Worm (Caenorhabditis elegans) whole organism, L4 larva: ENCODE data around the gene ZK418.13.

Experiments used
- F37D6.2 ChIP-seq: sonication (generic microtip); optimal IDR thresholded peaks from 2 replicates; lab custom pipeline; 2016; ENCODE audit warnings: mild to moderate bottlenecking, missing genetic modification characterization, missing compliant biosample characterization
- F49E8.2 ChIP-seq: sonication (generic microtip); optimal IDR thresholded peaks from 2 replicates; lab custom pipeline; 2016; ENCODE audit warnings: missing compliant biosample characterization, mild to moderate bottlenecking, missing genetic modification characterization, borderline replicate concordance
- R02D3.7 ChIP-seq: fragments of 150-350 bp; sonication (generic microtip); optimal IDR thresholded peaks from 3 replicates; lab custom pipeline; 2014; ENCODE audit warnings: missing biosample characterization, missing genetic modification characterization
- ZK546.5 ChIP-seq, 2 experiments: sonication (generic microtip); optimal IDR thresholded peaks; 2 replicates each; lab custom pipeline; 2017; ENCODE audit warnings: missing biosample characterization in 2 of 2, missing genetic modification characterization in 2 of 2
- ces-1 ChIP-seq: fragments of 150-350 bp; sonication (generic microtip); optimal IDR thresholded peaks from 4 replicates; lab custom pipeline; 2014; ENCODE audit warnings: missing biosample characterization, missing genetic modification reagents, missing genetic modification characterization
- hlh-30 ChIP-seq: sonication (generic microtip); optimal IDR thresholded peaks from 2 replicates; lab custom pipeline; 2017; ENCODE audit warnings: antibody characterized with exemption, mild to moderate bottlenecking, missing genetic modification characterization, missing compliant biosample characterization; ENCODE audit not compliant: insufficient read depth
- mdl-1 ChIP-seq, 2 experiments: fragments of 150-350 bp in 1 of 2; sonication (generic microtip) in 1 of 2; optimal IDR thresholded peaks; 2 replicates each; lab custom pipeline; 2014 to 2017; ENCODE audit warnings: missing biosample characterization in 2 of 2, missing genetic modification characterization in 2 of 2
- mep-1 ChIP-seq: fragments of 150-350 bp; sonication (generic microtip); optimal IDR thresholded peaks from 3 replicates; lab custom pipeline; 2014; ENCODE audit warnings: missing biosample characterization, missing genetic modification characterization
- nhr-237 ChIP-seq: sonication (generic microtip); optimal IDR thresholded peaks from 2 replicates; lab custom pipeline; 2017; ENCODE audit warnings: missing biosample characterization, missing genetic modification characterization
- nhr-77 ChIP-seq: fragments of 150-350 bp; optimal IDR thresholded peaks from 2 replicates; lab custom pipeline; 2014; ENCODE audit warnings: missing biosample characterization, missing genetic modification characterization
- pha-4 ChIP-seq, 2 experiments: fragments of 150-350 bp in 1 of 2; fragments of 200-800 bp in 1 of 2; sonication (Bioruptor generic) in 1 of 2; IDR thresholded peaks in 1 of 2; optimal IDR thresholded peaks in 1 of 2; 2 replicates each; pipeline versions ENCODE4 v1.3.6 to Lab custom; 2014 to 2022; ENCODE audit warnings: missing genetic modification characterization in 2 of 2, missing genetic modification reagents in 2 of 2, missing biosample characterization in 1 of 2, missing compliant biosample characterization in 1 of 2
- php-3 ChIP-seq: fragments of 200-800 bp; sonication (Bioruptor generic); IDR thresholded peaks from 2 replicates; pipeline ENCODE4 v1.3.6; 2022; ENCODE audit warnings: missing genetic modification reagents, missing genetic modification characterization, missing compliant biosample characterization
- snpc-4 ChIP-seq: fragments of 150-350 bp; optimal IDR thresholded peaks from 2 replicates; lab custom pipeline; 2014; ENCODE audit warnings: missing biosample characterization, missing genetic modification characterization

- TF ChIP-seq F37D6.2 (tag; lab: Kevin White, UChicago) (no peak), php-3 (GFP tag; lab: Robert Waterston, UW) (no peak), pha-4 (GFP tag; IDR thresholded peaks at IDR 0.05; lab: Robert Waterston, UW) (no peak), pha-4 (tag; optimal IDR thresholded peaks at IDR 0.05; lab: Kevin White, UChicago) (no peak), snpc-4 (tag; lab: Kevin White, UChicago) (no peak), nhr-237 (tag; lab: Kevin White, UChicago) (no peak), R02D3.7 (no peak), ZK546.5 (tag; optimal IDR thresholded peaks at IDR 0.05; lab: Kevin White, UChicago) (no peak), ces-1 (GFP tag; lab: Kevin White, UChicago) (no peak), F49E8.2 (tag; lab: Kevin White, UChicago) (no peak), mdl-1 (tag; optimal IDR thresholded peaks at IDR 0.05; lab: Kevin White, UChicago) (no peak), nhr-77 (tag; lab: Kevin White, UChicago) (no peak), hlh-30 (tag; lab: Kevin White, UChicago) (no peak), mep-1 (tag; lab: Kevin White, UChicago) (no peak)
Observed at ce11 chrIII:7091042-7091441, 14.8 kb upstream of the ZK418.13 start, which contains the start of gene ZK418.2.
